Fruit fly (Drosophila melanogaster) whole organism, embryonic: Measurements from ENCODE around the gene TTLL4B.

ENCODE experiments used
- CG1024 ChIP-seq: fragments of 200-800 bp; sonication (Bioruptor generic); IDR thresholded peaks from 2 replicates; pipeline ENCODE4 v1.3.6; 2022; ENCODE audit warnings: missing biosample characterization, missing genetic modification characterization
- CG11695 ChIP-seq: fragments of 200-800 bp; sonication (Bioruptor generic); IDR thresholded peaks from 3 replicates; pipeline ENCODE4 v1.3.6; 2022; ENCODE audit warnings: missing biosample characterization, missing genetic modification characterization
- CG12236 ChIP-seq: fragments of 200-800 bp; sonication (Bioruptor generic); optimal IDR thresholded peaks from 2 replicates; lab custom pipeline; 2016; ENCODE audit warnings: missing biosample characterization, missing genetic modification characterization
- CG12299 ChIP-seq: fragments of 200-800 bp; sonication (Bioruptor generic); optimal IDR thresholded peaks from 2 replicates; lab custom pipeline; 2018; ENCODE audit warnings: missing biosample characterization, mild to moderate bottlenecking, missing genetic modification characterization
- CG13123 ChIP-seq: fragments of 200-800 bp; sonication (Bioruptor generic); optimal IDR thresholded peaks from 2 replicates; lab custom pipeline; 2016; ENCODE audit warnings: missing biosample characterization, missing genetic modification characterization
- CG15073 ChIP-seq: fragments of 200-800 bp; sonication (Bioruptor generic); optimal IDR thresholded peaks from 2 replicates; lab custom pipeline; 2016; ENCODE audit warnings: missing biosample characterization, missing genetic modification characterization
- CG1602 ChIP-seq: fragments of 200-800 bp; sonication (Bioruptor generic); optimal IDR thresholded peaks from 3 replicates; lab custom pipeline; 2016; ENCODE audit warnings: missing biosample characterization, missing genetic modification characterization
- CG1792 ChIP-seq: fragments of 200-800 bp; sonication (Bioruptor generic); optimal IDR thresholded peaks from 2 replicates; lab custom pipeline; 2016; ENCODE audit warnings: missing biosample characterization, missing genetic modification characterization
- CG2199 ChIP-seq: fragments of 200-800 bp; sonication (Bioruptor generic); IDR thresholded peaks from 3 replicates; pipeline ENCODE4 v1.3.6; 2022; ENCODE audit warnings: missing biosample characterization, missing genetic modification characterization
- CG2202 ChIP-seq: fragments of 200-800 bp; sonication (Bioruptor generic); optimal IDR thresholded peaks from 2 replicates; lab custom pipeline; 2018; ENCODE audit warnings: missing biosample characterization, mild to moderate bottlenecking, missing genetic modification characterization
- CG3281 ChIP-seq: fragments of 200-800 bp; sonication (Bioruptor generic); optimal IDR thresholded peaks from 3 replicates; lab custom pipeline; 2017; ENCODE audit warnings: missing biosample characterization, mild to moderate bottlenecking, missing genetic modification characterization
- CG4404 ChIP-seq: fragments of 200-800 bp; sonication (Bioruptor generic); IDR thresholded peaks from 2 replicates; pipeline ENCODE4 v1.3.6; 2022; ENCODE audit warnings: missing biosample characterization, missing genetic modification characterization
- CG7357 ChIP-seq: fragments of 200-800 bp; sonication (Bioruptor generic); IDR thresholded peaks from 3 replicates; pipeline ENCODE4 v1.3.6; 2022; ENCODE audit warnings: missing biosample characterization, missing genetic modification characterization
- CG7556 ChIP-seq: fragments of 200-800 bp; sonication (Bioruptor generic); optimal IDR thresholded peaks from 2 replicates; lab custom pipeline; 2017; ENCODE audit warnings: missing biosample characterization, mild to moderate bottlenecking, missing genetic modification characterization
- CG8290 ChIP-seq, 3 experiments: fragments of 200-800 bp; sonication (Bioruptor generic); optimal IDR thresholded peaks; 2 replicates each; lab custom pipeline; 2016 to 2019; ENCODE audit warnings: missing biosample characterization in 3 of 3, missing genetic modification characterization in 3 of 3, mild to moderate bottlenecking in 2 of 3, moderate library complexity in 1 of 3
- CG8924 ChIP-seq: fragments of 200-800 bp; optimal IDR thresholded peaks from 3 replicates; lab custom pipeline; 2019; ENCODE audit warnings: missing biosample characterization, mild to moderate bottlenecking, missing genetic modification characterization, moderate library complexity
- CG9609 ChIP-seq: fragments of 200-800 bp; sonication (Bioruptor generic); optimal IDR thresholded peaks from 3 replicates; lab custom pipeline; 2016; ENCODE audit warnings: missing biosample characterization, missing genetic modification characterization
- CG9797 ChIP-seq: fragments of 200-800 bp; sonication (Bioruptor generic); optimal IDR thresholded peaks from 3 replicates; lab custom pipeline; 2018; ENCODE audit warnings: missing biosample characterization, mild to moderate bottlenecking, missing genetic modification characterization
- Dad ChIP-seq: fragments of 200-800 bp; sonication (Bioruptor generic); optimal IDR thresholded peaks from 3 replicates; lab custom pipeline; 2016; ENCODE audit warnings: missing biosample characterization, missing genetic modification characterization
- Dip2 ChIP-seq: fragments of 200-800 bp; sonication (Bioruptor generic); IDR thresholded peaks from 2 replicates; pipeline ENCODE4 v1.3.6; 2022; ENCODE audit warnings: missing biosample characterization, missing genetic modification characterization
- Ets65A ChIP-seq: fragments of 200-800 bp; sonication (Bioruptor generic); peaks from one replicate; lab custom pipeline; 2016; ENCODE audit warnings: missing biosample characterization, missing genetic modification characterization
- HLH54F ChIP-seq: fragments of 200-800 bp; sonication (Bioruptor generic); optimal IDR thresholded peaks from 3 replicates; lab custom pipeline; 2016; ENCODE audit warnings: missing biosample characterization, missing genetic modification characterization
- Hr51 ChIP-seq, 2 experiments: fragments of 200-800 bp; sonication (Bioruptor generic); optimal IDR thresholded peaks; 2 replicates in 1 of 2; 3 replicates in 1 of 2; lab custom pipeline; 2016 to 2018; ENCODE audit warnings: missing biosample characterization in 2 of 2, missing genetic modification characterization in 2 of 2, mild to moderate bottlenecking in 1 of 2, moderate library complexity in 1 of 2
- Hr78 ChIP-seq, 2 experiments: fragments of 200-800 bp in 1 of 2; fragments of >200 bp in 1 of 2; sonication (Bioruptor generic) in 1 of 2; optimal IDR thresholded peaks; 2 replicates each; lab custom pipeline; 2017 to 2019; ENCODE audit warnings: missing biosample characterization in 2 of 2, missing genetic modification characterization in 2 of 2, mild to moderate bottlenecking in 1 of 2, moderate library complexity in 1 of 2
- Hsf ChIP-seq: fragments of 200-800 bp; sonication (Bioruptor generic); optimal IDR thresholded peaks from 3 replicates; lab custom pipeline; 2016; ENCODE audit warnings: missing biosample characterization, missing genetic modification characterization
- MBD-R2 ChIP-seq: fragments of 200-800 bp; sonication (Bioruptor generic); IDR thresholded peaks from 2 replicates; pipeline ENCODE4 v1.3.6; 2022; ENCODE audit warnings: missing biosample characterization, missing genetic modification characterization
- Myb ChIP-seq: fragments of 200-800 bp; sonication (Bioruptor generic); optimal IDR thresholded peaks from 2 replicates; lab custom pipeline; 2016; ENCODE audit warnings: missing biosample characterization, missing genetic modification characterization
- Neu2 ChIP-seq: fragments of 200-800 bp; sonication (Bioruptor generic); optimal IDR thresholded peaks from 3 replicates; lab custom pipeline; 2016; ENCODE audit warnings: missing biosample characterization, missing genetic modification characterization, borderline replicate concordance
- Oli ChIP-seq: fragments of 200-800 bp; sonication (Bioruptor generic); optimal IDR thresholded peaks from 2 replicates; lab custom pipeline; 2018; ENCODE audit warnings: missing biosample characterization, mild to moderate bottlenecking, missing genetic modification characterization, moderate library complexity
- Optix ChIP-seq: fragments of 200-800 bp; sonication (Bioruptor generic); IDR thresholded peaks from 3 replicates; pipeline ENCODE4 v1.3.6; 2022; ENCODE audit warnings: missing biosample characterization, missing genetic modification characterization
- Pdp1 ChIP-seq, 2 experiments: fragments of 200-800 bp; sonication (Bioruptor generic); optimal IDR thresholded peaks; 3 replicates each; lab custom pipeline; 2016; ENCODE audit warnings: missing biosample characterization in 2 of 2, missing genetic modification characterization in 2 of 2, mild to moderate bottlenecking in 1 of 2, moderate library complexity in 1 of 2
- Scr ChIP-seq: fragments of 200-800 bp; sonication (Bioruptor generic); IDR thresholded peaks from 2 replicates; pipeline ENCODE4 v1.3.6; 2022; ENCODE audit warnings: missing biosample characterization, missing genetic modification characterization; ENCODE audit not compliant: partially characterized antibody
- Usf ChIP-seq: fragments of 200-800 bp; sonication (Bioruptor generic); optimal IDR thresholded peaks from 2 replicates; lab custom pipeline; 2017; ENCODE audit warnings: missing genotype, missing biosample characterization, missing genetic modification characterization
- crc ChIP-seq: fragments of 200-800 bp; sonication (Bioruptor generic); optimal IDR thresholded peaks from 2 replicates; lab custom pipeline; 2016; ENCODE audit warnings: missing biosample characterization, missing genetic modification characterization
- ems ChIP-seq: fragments of 200-800 bp; sonication (Bioruptor generic); optimal IDR thresholded peaks from 3 replicates; lab custom pipeline; 2016; ENCODE audit warnings: missing biosample characterization, missing genetic modification characterization
- fd96Cb ChIP-seq: fragments of 200-800 bp; sonication (Bioruptor generic); optimal IDR thresholded peaks from 2 replicates; lab custom pipeline; 2018; ENCODE audit warnings: missing biosample characterization, mild to moderate bottlenecking, missing genetic modification characterization, moderate library complexity
- lilli ChIP-seq: fragments of 200-800 bp; sonication (Bioruptor generic); optimal IDR thresholded peaks from 3 replicates; lab custom pipeline; 2016; ENCODE audit warnings: missing biosample characterization, missing genetic modification characterization
- lmd ChIP-seq: fragments of 200-800 bp; sonication (Bioruptor generic); IDR thresholded peaks from 2 replicates; pipeline ENCODE4 v1.3.6; 2022; ENCODE audit warnings: missing biosample characterization, missing genetic modification characterization
- nerfin-2 ChIP-seq: fragments of 200-800 bp; sonication (Bioruptor generic); IDR thresholded peaks from 2 replicates; pipeline ENCODE4 v1.3.6; 2022; ENCODE audit warnings: missing biosample characterization, missing genetic modification characterization; ENCODE audit not compliant: partially characterized antibody
- onecut ChIP-seq: fragments of 200-800 bp; sonication (Bioruptor generic); IDR thresholded peaks from 2 replicates; pipeline ENCODE4 v1.3.6; 2022; ENCODE audit warnings: missing biosample characterization, missing genetic modification characterization
- prd ChIP-seq, 3 experiments: fragments of >200 bp in 2 of 3; fragments of 200-800 bp in 1 of 3; sonication (Bioruptor generic) in 1 of 3; optimal IDR thresholded peaks in 2 of 3; IDR thresholded peaks in 1 of 3; 2 replicates in 2 of 3; 3 replicates in 1 of 3; pipeline versions ENCODE4 v1.3.6 to Lab custom; 2017 to 2022; ENCODE audit warnings: missing biosample characterization in 1 of 3, missing genetic modification characterization in 1 of 3
- psq ChIP-seq: fragments of 200-800 bp; sonication (Bioruptor generic); optimal IDR thresholded peaks from 2 replicates; lab custom pipeline; 2017; ENCODE audit warnings: missing biosample characterization, missing genetic modification characterization
- row ChIP-seq: fragments of 200-800 bp; sonication (Bioruptor generic); IDR thresholded peaks from 3 replicates; pipeline ENCODE4 v1.3.6; 2022; ENCODE audit warnings: missing biosample characterization, missing genetic modification characterization
- salm ChIP-seq: fragments of 200-800 bp; sonication (Bioruptor generic); optimal IDR thresholded peaks from 2 replicates; lab custom pipeline; 2018; ENCODE audit warnings: missing biosample characterization, mild to moderate bottlenecking, missing genetic modification characterization
- sim ChIP-seq: fragments of 200-800 bp; sonication (Bioruptor generic); IDR thresholded peaks from 2 replicates; pipeline ENCODE4 v1.3.6; 2022; ENCODE audit warnings: missing biosample characterization, missing genetic modification characterization
- sisA ChIP-seq: fragments of 200-800 bp; sonication (Bioruptor generic); IDR thresholded peaks from 2 replicates; pipeline ENCODE4 v1.3.6; 2022; ENCODE audit warnings: missing biosample characterization, missing genetic modification characterization
- ssp ChIP-seq: fragments of 200-800 bp; sonication (Bioruptor generic); IDR thresholded peaks from 2 replicates; pipeline ENCODE4 v1.3.6; 2022; ENCODE audit warnings: missing biosample characterization, missing genetic modification characterization
- sug ChIP-seq: fragments of 200-800 bp; optimal IDR thresholded peaks from 2 replicates; lab custom pipeline; 2019; ENCODE audit warnings: missing biosample characterization, mild to moderate bottlenecking, missing genetic modification characterization, moderate library complexity
- trem ChIP-seq: fragments of 200-800 bp; optimal IDR thresholded peaks from 3 replicates; lab custom pipeline; 2019; ENCODE audit warnings: missing biosample characterization, mild to moderate bottlenecking, missing genetic modification characterization, moderate library complexity
- trh ChIP-seq: fragments of 200-800 bp; sonication (Bioruptor generic); optimal IDR thresholded peaks from 2 replicates; lab custom pipeline; 2016; ENCODE audit warnings: missing biosample characterization, missing genetic modification characterization
- vnd ChIP-seq: fragments of 200-800 bp; sonication (Bioruptor generic); IDR thresholded peaks from 3 replicates; pipeline ENCODE4 v1.3.6; 2022; ENCODE audit warnings: missing biosample characterization, missing genetic modification characterization; ENCODE audit not compliant: partially characterized antibody

Gene TTLL4B

dm6 chr2L:3840975-3841374 is 21.5 kb upstream of the TTLL4B start:
- TF ChIP-seq row (peak; percentile 32; the same call in 1 of the 3 replicates), salm (tag; lab: Kevin White, UChicago) (no peak), Optix (GFP tag; lab: Robert Waterston, UW) (peak; percentile 35; the same call in 1 of the 3 replicates), fd96Cb (tag; lab: Kevin White, UChicago) (peak; percentile 49), Scr (GFP tag; lab: Robert Waterston, UW) (no peak), nerfin-2 (GFP tag; lab: Robert Waterston, UW) (no peak), Hsf (GFP tag; lab: Kevin White, UChicago) (peak; percentile 32), CG8290 (GFP tag; optimal IDR thresholded peaks at IDR 0.05; lab: Kevin White, UChicago) (no peak), CG8290 (tag; optimal IDR thresholded peaks at IDR 0.05; lab: Kevin White, UChicago) (no peak), CG7556 (GFP tag; lab: Kevin White, UChicago) (peak; percentile 21), Pdp1 (GFP tag; optimal IDR thresholded peaks at IDR 0.05; lab: Kevin White, UChicago) (peak; percentile 10 to 26), HLH54F (no peak), ssp (no peak), ems (GFP tag; lab: Kevin White, UChicago) (no peak), lmd (GFP tag; lab: Robert Waterston, UW) (no peak; the same call in 1 of the 2 replicates), CG9609 (GFP tag; lab: Kevin White, UChicago) (no peak), MBD-R2 (GFP tag; lab: Robert Waterston, UW) (no peak), Dad (GFP tag; lab: Kevin White, UChicago) (no peak), trem (tag; lab: Kevin White, UChicago) (peak; percentile 11), vnd (GFP tag; lab: Robert Waterston, UW) (no peak), Neu2 (GFP tag; lab: Kevin White, UChicago) (no peak), CG15073 (GFP tag; lab: Kevin White, UChicago) (no peak), trh (no peak), CG1792 (no peak), Ets65A (GFP tag; lab: Kevin White, UChicago) (peak; percentile 75), CG12236 (GFP tag; lab: Kevin White, UChicago) (no peak), CG7357 (GFP tag; lab: Robert Waterston, UW) (no peak), CG9797 (GFP tag; lab: Kevin White, UChicago) (no peak), CG1602 (GFP tag; lab: Kevin White, UChicago) (peak; percentile 11), sug (tag; lab: Kevin White, UChicago) (no peak), CG2202 (peak; percentile 27), lilli (GFP tag; lab: Kevin White, UChicago) (peak; percentile 5), CG13123 (GFP tag; lab: Kevin White, UChicago) (no peak), prd (optimal IDR thresholded peaks at IDR 0.05; lab: Kevin White, UChicago) (no peak), prd (GFP tag; IDR thresholded peaks at IDR 0.05; lab: Robert Waterston, UW) (peak; percentile 72; the same call in 2 of the 3 replicates), crc (no peak), CG12299 (tag; lab: Kevin White, UChicago) (no peak), sisA (GFP tag; lab: Robert Waterston, UW) (peak; percentile 52), Hr51 (GFP tag; optimal IDR thresholded peaks at IDR 0.05; lab: Kevin White, UChicago) (no peak), onecut (GFP tag; lab: Robert Waterston, UW) (no peak), CG11695 (no peak), Usf (GFP tag; lab: Kevin White, UChicago) (no peak), Dip2 (GFP tag; lab: Robert Waterston, UW) (no peak), CG3281 (GFP tag; lab: Kevin White, UChicago) (no peak), CG2199 (GFP tag; lab: Robert Waterston, UW) (0 out of 3 replicates have a peak, but pooled peaks have one; percentile 34), psq (GFP tag; lab: Kevin White, UChicago) (no peak), CG4404 (GFP tag; lab: Robert Waterston, UW) (no peak), Oli (peak; percentile 52), CG8924 (tag; lab: Kevin White, UChicago) (no peak), Myb (GFP tag; lab: Kevin White, UChicago) (no peak), sim (GFP tag; lab: Robert Waterston, UW) (no peak), CG1024 (GFP tag; lab: Robert Waterston, UW) (0 out of 2 replicates have a peak, but pooled peaks have one; percentile 40), Hr78 (GFP tag; optimal IDR thresholded peaks at IDR 0.05; lab: Kevin White, UChicago) (no peak)
